Worm (Caenorhabditis elegans) whole organism, young adult: Measurements from ENCODE around the gene R08C7.11.
A peak's percentile ranks its signal among the peaks of the same experiment; 100 is the strongest.

Source experiments
- C06A6.2 ChIP-seq: fragments of 200-800 bp; sonication (Bioruptor generic); conservative IDR thresholded peaks from 2 replicates; pipeline ENCODE4 v1.3.6; 2022; ENCODE audit warnings: missing genetic modification characterization, missing compliant biosample characterization
- F10E7.11 ChIP-seq: sonication (generic microtip); optimal IDR thresholded peaks from 2 replicates; lab custom pipeline; 2017; ENCODE audit warnings: mild to moderate bottlenecking, missing genetic modification characterization, moderate library complexity, missing compliant biosample characterization
- F22D6.2 ChIP-seq: sonication (generic microtip); optimal IDR thresholded peaks from 2 replicates; lab custom pipeline; 2016; ENCODE audit warnings: mild to moderate bottlenecking, missing genetic modification characterization, missing compliant biosample characterization
- F37B4.10 ChIP-seq: fragments of 200-800 bp; sonication (Bioruptor generic); IDR thresholded peaks from 2 replicates; pipeline ENCODE4 v1.3.6; 2022; ENCODE audit warnings: missing genetic modification characterization, missing compliant biosample characterization
- F57A8.1 ChIP-seq: fragments of 200-800 bp; sonication (Bioruptor generic); optimal IDR thresholded peaks from 2 replicates; lab custom pipeline; 2018; ENCODE audit warnings: mild to moderate bottlenecking, missing genetic modification characterization, moderate library complexity, missing compliant biosample characterization
- F57C9.4 ChIP-seq: sonication (generic microtip); optimal IDR thresholded peaks from 2 replicates; lab custom pipeline; 2017; ENCODE audit warnings: mild to moderate bottlenecking, missing genetic modification characterization, missing compliant biosample characterization
- T26A5.8 ChIP-seq: sonication (generic microtip); optimal IDR thresholded peaks from 2 replicates; lab custom pipeline; 2016; ENCODE audit warnings: missing genetic modification characterization, missing compliant biosample characterization
- Y53F4B.3 ChIP-seq: fragments of 200-800 bp; sonication (Bioruptor generic); IDR thresholded peaks from 2 replicates; pipeline ENCODE4 v1.3.6; 2022; ENCODE audit warnings: missing genetic modification reagents, missing genetic modification characterization, missing compliant biosample characterization
- Y53G8AR.9 ChIP-seq: fragments of 200-800 bp; sonication (Bioruptor generic); conservative IDR thresholded peaks from 2 replicates; pipeline ENCODE4 v1.3.6; 2022; ENCODE audit warnings: missing genetic modification reagents, missing genetic modification characterization, missing compliant biosample characterization
- Y56A3A.18 ChIP-seq: fragments of 200-800 bp; sonication (Bioruptor generic); IDR thresholded peaks from 2 replicates; pipeline ENCODE4 v1.3.6; 2022; ENCODE audit warnings: missing genetic modification reagents, missing genetic modification characterization, missing compliant biosample characterization
- Y67H2A.10 ChIP-seq: fragments of 200-800 bp; sonication (Bioruptor generic); conservative IDR thresholded peaks from 2 replicates; pipeline ENCODE4 v1.3.6; 2022; ENCODE audit warnings: missing genetic modification reagents, missing genetic modification characterization, missing compliant biosample characterization
- Y79H2A.3 ChIP-seq: fragments of 200-800 bp; sonication (Bioruptor generic); conservative IDR thresholded peaks from 2 replicates; pipeline ENCODE4 v1.3.6; 2022; ENCODE audit warnings: missing genetic modification reagents, missing genetic modification characterization, missing compliant biosample characterization
- akir-1 ChIP-seq: fragments of 200-800 bp; sonication (Bioruptor generic); optimal IDR thresholded peaks from 2 replicates; lab custom pipeline; 2018; ENCODE audit warnings: mild to moderate bottlenecking, missing genetic modification characterization, moderate library complexity, missing compliant biosample characterization
- atf-7 ChIP-seq: sonication (generic microtip); optimal IDR thresholded peaks from 2 replicates; lab custom pipeline; 2017; ENCODE audit warnings: mild to moderate bottlenecking, missing genetic modification characterization, missing compliant biosample characterization
- attf-5 ChIP-seq: fragments of 200-800 bp; sonication (Bioruptor generic); optimal IDR thresholded peaks from 2 replicates; lab custom pipeline; 2018; ENCODE audit warnings: mild to moderate bottlenecking, missing genetic modification characterization, missing compliant biosample characterization
- attf-6 ChIP-seq: fragments of 200-800 bp; sonication (Bioruptor generic); IDR thresholded peaks from 2 replicates; pipeline ENCODE4 v1.3.6; 2022; ENCODE audit warnings: missing genetic modification reagents, missing genetic modification characterization, missing compliant biosample characterization
- bed-1 ChIP-seq: fragments of 200-800 bp; sonication (Bioruptor generic); IDR thresholded peaks from 2 replicates; pipeline ENCODE4 v1.3.6; 2022; ENCODE audit warnings: missing genetic modification reagents, missing genetic modification characterization, missing compliant biosample characterization
- cebp-2 ChIP-seq: fragments of 200-800 bp; sonication (Bioruptor generic); IDR thresholded peaks from 2 replicates; pipeline ENCODE4 v1.3.6; 2022; ENCODE audit warnings: missing genetic modification characterization, missing compliant biosample characterization
- ceh-100 ChIP-seq: fragments of 200-800 bp; sonication (Bioruptor generic); IDR thresholded peaks from 2 replicates; pipeline ENCODE4 v1.3.6; 2022; ENCODE audit warnings: missing genetic modification reagents, missing genetic modification characterization, missing compliant biosample characterization
- ceh-79 ChIP-seq: sonication (generic microtip); optimal IDR thresholded peaks from 2 replicates; lab custom pipeline; 2017; ENCODE audit warnings: mild to moderate bottlenecking, missing genetic modification characterization, missing compliant biosample characterization
- ceh-91 ChIP-seq: fragments of 200-800 bp; sonication (Bioruptor generic); IDR thresholded peaks from 2 replicates; pipeline ENCODE4 v1.3.6; 2022; ENCODE audit warnings: missing genetic modification reagents, missing genetic modification characterization, missing compliant biosample characterization
- chd-7 ChIP-seq: sonication (generic microtip); optimal IDR thresholded peaks from 2 replicates; lab custom pipeline; 2016; ENCODE audit warnings: mild to moderate bottlenecking, missing genetic modification characterization, moderate library complexity, missing compliant biosample characterization
- dox-1 ChIP-seq: fragments of 200-800 bp; sonication (Bioruptor generic); IDR thresholded peaks from 2 replicates; pipeline ENCODE4 v1.3.6; 2022; ENCODE audit warnings: missing genetic modification reagents, missing genetic modification characterization, missing compliant biosample characterization
- dpl-1 ChIP-seq: fragments of 150-350 bp; optimal IDR thresholded peaks from 2 replicates; lab custom pipeline; 2014; ENCODE audit warnings: missing biosample characterization, missing genetic modification reagents, missing genetic modification characterization
- egrh-3 ChIP-seq: fragments of 200-800 bp; sonication (Bioruptor generic); IDR thresholded peaks from 2 replicates; pipeline ENCODE4 v1.3.6; 2022; ENCODE audit warnings: missing genetic modification reagents, missing genetic modification characterization, missing compliant biosample characterization
- ekl-4 ChIP-seq: fragments of 200-800 bp; sonication (Bioruptor generic); IDR thresholded peaks from 2 replicates; pipeline ENCODE4 v1.3.6; 2022; ENCODE audit warnings: missing genetic modification reagents, missing genetic modification characterization, missing compliant biosample characterization
- him-1 ChIP-seq: sonication (generic microtip); optimal IDR thresholded peaks from 2 replicates; lab custom pipeline; 2016; ENCODE audit warnings: missing genotype, missing genetic modification reagents, missing genetic modification characterization, missing compliant biosample characterization
- hlh-26 ChIP-seq: fragments of 200-800 bp; sonication (Bioruptor generic); conservative IDR thresholded peaks from 2 replicates; pipeline ENCODE4 v1.3.6; 2022; ENCODE audit warnings: missing genetic modification reagents, missing genetic modification characterization, missing compliant biosample characterization
- hrde-1 ChIP-seq: sonication (generic microtip); optimal IDR thresholded peaks from 2 replicates; lab custom pipeline; 2016; ENCODE audit warnings: missing genetic modification characterization, mild to moderate bottlenecking, missing compliant biosample characterization, moderate library complexity, missing genotype, missing genetic modification reagents, borderline replicate concordance
- lin-35 ChIP-seq, 3 experiments: fragments of 150-350 bp in 2 of 3; sonication (generic microtip) in 1 of 3; optimal IDR thresholded peaks; 2 replicates each; lab custom pipeline; 2014 to 2018; ENCODE audit warnings: missing biosample characterization in 3 of 3, missing genetic modification characterization in 3 of 3, missing genetic modification reagents in 3 of 3
- lin-54 ChIP-seq: fragments of 200-800 bp; sonication (Bioruptor generic); optimal IDR thresholded peaks from 2 replicates; lab custom pipeline; 2018; ENCODE audit warnings: mild to moderate bottlenecking, missing genetic modification characterization, missing compliant biosample characterization
- madf-10 ChIP-seq: sonication (generic microtip); optimal IDR thresholded peaks from 2 replicates; lab custom pipeline; 2016; ENCODE audit warnings: mild to moderate bottlenecking, missing genetic modification characterization, missing compliant biosample characterization
- madf-6 ChIP-seq: fragments of 200-800 bp; sonication (Bioruptor generic); IDR thresholded peaks from 2 replicates; pipeline ENCODE4 v1.3.6; 2022; ENCODE audit warnings: missing genetic modification reagents, missing genetic modification characterization, missing compliant biosample characterization
- mes-4 ChIP-seq: sonication (generic microtip); optimal IDR thresholded peaks from 2 replicates; lab custom pipeline; 2016; ENCODE audit warnings: missing genotype, missing genetic modification characterization, missing compliant biosample characterization
- nfya-2 ChIP-seq: fragments of 200-800 bp; sonication (Bioruptor generic); IDR thresholded peaks from 2 replicates; pipeline ENCODE4 v1.3.6; 2022; ENCODE audit warnings: missing genetic modification reagents, missing genetic modification characterization, missing compliant biosample characterization
- nhr-179 ChIP-seq: sonication (generic microtip); optimal IDR thresholded peaks from 2 replicates; lab custom pipeline; 2016; ENCODE audit warnings: mild to moderate bottlenecking, missing genetic modification characterization, missing compliant biosample characterization
- nhr-27 ChIP-seq: fragments of 200-800 bp; sonication (Bioruptor generic); optimal IDR thresholded peaks from 2 replicates; lab custom pipeline; 2018; ENCODE audit warnings: mild to moderate bottlenecking, missing genetic modification characterization, moderate library complexity, missing compliant biosample characterization
- nhr-80 ChIP-seq: sonication (generic microtip); optimal IDR thresholded peaks from 2 replicates; lab custom pipeline; 2016; ENCODE audit warnings: missing genetic modification characterization, missing compliant biosample characterization
- pbrm-1 ChIP-seq: fragments of 200-800 bp; sonication (Bioruptor generic); IDR thresholded peaks from 2 replicates; pipeline ENCODE4 v1.3.6; 2022; ENCODE audit warnings: missing genetic modification reagents, missing genetic modification characterization, missing compliant biosample characterization
- rec-8 ChIP-seq, 2 experiments: sonication (generic microtip); optimal IDR thresholded peaks; 2 replicates each; lab custom pipeline; 2016; ENCODE audit warnings: mild to moderate bottlenecking in 2 of 2, missing genetic modification characterization in 2 of 2, missing genetic modification reagents in 2 of 2, missing genotype in 2 of 2, missing biosample characterization in 1 of 2, missing compliant biosample characterization in 1 of 2, moderate library complexity in 1 of 2
- repo-1 ChIP-seq: sonication (generic microtip); optimal IDR thresholded peaks from 2 replicates; lab custom pipeline; 2017; ENCODE audit warnings: mild to moderate bottlenecking, missing genetic modification characterization, missing compliant biosample characterization
- snpc-3.4 ChIP-seq: sonication (generic microtip); optimal IDR thresholded peaks from 2 replicates; lab custom pipeline; 2017; ENCODE audit warnings: missing genetic modification characterization, mild to moderate bottlenecking, missing compliant biosample characterization, antibody characterized with exemption, moderate library complexity, missing genotype, missing genetic modification reagents
- somi-1 ChIP-seq: fragments of 200-800 bp; sonication (Bioruptor generic); optimal IDR thresholded peaks from 2 replicates; lab custom pipeline; 2018; ENCODE audit warnings: mild to moderate bottlenecking, missing genetic modification characterization, missing compliant biosample characterization
- tbp1 ChIP-seq: fragments of 200-800 bp; sonication (Bioruptor generic); optimal IDR thresholded peaks from 2 replicates; lab custom pipeline; 2018; ENCODE audit warnings: mild to moderate bottlenecking, missing genetic modification characterization, missing compliant biosample characterization
- zfh-2 ChIP-seq: fragments of 200-800 bp; sonication (Bioruptor generic); conservative IDR thresholded peaks from 2 replicates; pipeline ENCODE4 v1.3.6; 2022; ENCODE audit warnings: missing genetic modification reagents, missing genetic modification characterization, missing compliant biosample characterization
- ztf-25 ChIP-seq: fragments of 200-800 bp; sonication (Bioruptor generic); IDR thresholded peaks from 2 replicates; pipeline ENCODE4 v1.3.6; 2022; ENCODE audit warnings: missing genetic modification reagents, missing genetic modification characterization, missing compliant biosample characterization
- ztf-26 ChIP-seq: sonication (generic microtip); optimal IDR thresholded peaks from 2 replicates; lab custom pipeline; 2017; ENCODE audit warnings: missing genetic modification characterization, missing compliant biosample characterization
- ztf-28 ChIP-seq: fragments of 200-800 bp; sonication (Bioruptor generic); IDR thresholded peaks from 2 replicates; pipeline ENCODE4 v1.3.6; 2022; ENCODE audit warnings: missing genetic modification reagents, missing genetic modification characterization, missing compliant biosample characterization
- ztf-3 ChIP-seq: fragments of 200-800 bp; sonication (Bioruptor generic); optimal IDR thresholded peaks from 2 replicates; lab custom pipeline; 2018; ENCODE audit warnings: mild to moderate bottlenecking, missing genetic modification characterization, missing compliant biosample characterization
- ztf-6 ChIP-seq: fragments of 200-800 bp; sonication (Bioruptor generic); IDR thresholded peaks from 2 replicates; pipeline ENCODE4 v1.3.6; 2022; ENCODE audit warnings: missing genetic modification reagents, missing genetic modification characterization, missing compliant biosample characterization

R08C7.11 gene

ce11 chrIV:4407055-4407461 lies 47.7 kb downstream of the R08C7.11 start (continued):
- TF ChIP-seq lin-35 (GFP tag; optimal IDR thresholded peaks at IDR 0.05; lab: Kevin White, UChicago) (no peak), lin-54 (GFP tag; lab: Kevin White, UChicago) (no peak), Y53F4B.3 (GFP tag; lab: Robert Waterston, UW) (no peak), egrh-3 (GFP tag; lab: Robert Waterston, UW) (peak; percentile 77), akir-1 (GFP tag; lab: Kevin White, UChicago) (no peak), hlh-26 (GFP tag; lab: Robert Waterston, UW) (no peak), F57A8.1 (GFP tag; lab: Kevin White, UChicago) (no peak), F10E7.11 (tag; lab: Kevin White, UChicago) (no peak), ztf-26 (tag; lab: Kevin White, UChicago) (no peak), attf-5 (GFP tag; lab: Kevin White, UChicago) (peak; percentile 13), F22D6.2 (no peak), C06A6.2 (GFP tag; lab: Robert Waterston, UW) (no peak), mes-4 (tag; lab: Kevin White, UChicago) (no peak), tbp1 (peak; percentile 34), ceh-91 (no peak), nhr-27 (tag; lab: Kevin White, UChicago) (no peak), snpc-3.4 (no peak), ekl-4 (GFP tag; lab: Robert Waterston, UW) (no peak), zfh-2 (GFP tag; lab: Robert Waterston, UW) (peak; percentile 93), ceh-100 (GFP tag; lab: Robert Waterston, UW) (no peak), Y56A3A.18 (GFP tag; lab: Robert Waterston, UW) (no peak), dpl-1 (no peak), Y53G8AR.9 (GFP tag; lab: Robert Waterston, UW) (no peak), him-1 (tag; lab: Kevin White, UChicago) (no peak), rec-8 (tag; optimal IDR thresholded peaks at IDR 0.05; lab: Kevin White, UChicago) (no peak), madf-6 (GFP tag; lab: Robert Waterston, UW) (no peak), madf-10 (tag; lab: Kevin White, UChicago) (peak; percentile 16), chd-7 (tag; lab: Kevin White, UChicago) (no peak), hrde-1 (no peak), attf-6 (GFP tag; lab: Robert Waterston, UW) (no peak), ceh-79 (no peak), Y79H2A.3 (no peak), bed-1 (GFP tag; lab: Robert Waterston, UW) (no peak), nfya-2 (GFP tag; lab: Robert Waterston, UW) (no peak), nhr-80 (peak; percentile 60), ztf-3 (GFP tag; lab: Kevin White, UChicago) (no peak), somi-1 (GFP tag; lab: Kevin White, UChicago) (no peak), pbrm-1 (GFP tag; lab: Robert Waterston, UW) (no peak), ztf-6 (no peak), F37B4.10 (GFP tag; lab: Robert Waterston, UW) (no peak), nhr-179 (no peak), Y67H2A.10 (GFP tag; lab: Robert Waterston, UW) (no peak), ztf-28 (GFP tag; lab: Robert Waterston, UW) (no peak), cebp-2 (GFP tag; lab: Robert Waterston, UW) (no peak), repo-1 (tag; lab: Kevin White, UChicago) (no peak), atf-7 (tag; lab: Kevin White, UChicago) (peak; percentile 21), dox-1 (GFP tag; lab: Robert Waterston, UW) (peak; percentile 76), F57C9.4 (tag; lab: Kevin White, UChicago) (no peak), ztf-25 (GFP tag; lab: Robert Waterston, UW) (no peak), T26A5.8 (no peak)
